Worm (Caenorhabditis elegans): Measurements from ENCODE around the gene C02E7.8.

DNA sequence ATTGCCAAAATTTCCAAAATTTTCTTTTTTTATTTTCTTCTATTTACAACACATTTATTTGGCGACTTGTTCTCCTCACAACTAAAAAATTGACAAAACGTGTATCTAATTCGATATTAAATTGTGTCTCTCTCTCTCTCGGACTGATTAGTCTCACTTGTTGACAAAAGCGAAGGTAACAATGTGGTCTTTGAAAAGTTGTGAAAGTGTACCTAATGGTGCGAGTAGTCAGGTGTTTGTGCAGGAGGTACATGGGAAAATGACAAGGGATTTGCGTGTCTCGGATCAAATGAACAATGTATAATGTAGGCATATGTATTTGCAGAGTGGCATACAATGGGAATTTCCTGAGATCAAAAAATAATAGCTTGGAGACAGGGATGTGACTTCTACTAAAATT is 48.9 kb upstream of the C02E7.8 start:
- TF ChIP-seq nhr-12 (tag; optimal IDR thresholded peaks at IDR 0.05), result no peak
- TF ChIP-seq ceh-82 (tag; optimal IDR thresholded peaks at IDR 0.05), result no peak
